Worm (Caenorhabditis elegans) whole organism, late embryonic: ENCODE data around the gene F38A5.8.

ENCODE experiments used
- fkh-10 ChIP-seq: fragments of 150-350 bp; optimal IDR thresholded peaks from 2 replicates; lab custom pipeline; 2014; ENCODE audit warnings: missing biosample characterization, missing genetic modification reagents, missing genetic modification characterization
- syd-9 ChIP-seq: sonication (generic microtip); optimal IDR thresholded peaks from 2 replicates; lab custom pipeline; 2016; ENCODE audit warnings: mild to moderate bottlenecking, missing genetic modification characterization, moderate library complexity, missing compliant biosample characterization

DNA sequence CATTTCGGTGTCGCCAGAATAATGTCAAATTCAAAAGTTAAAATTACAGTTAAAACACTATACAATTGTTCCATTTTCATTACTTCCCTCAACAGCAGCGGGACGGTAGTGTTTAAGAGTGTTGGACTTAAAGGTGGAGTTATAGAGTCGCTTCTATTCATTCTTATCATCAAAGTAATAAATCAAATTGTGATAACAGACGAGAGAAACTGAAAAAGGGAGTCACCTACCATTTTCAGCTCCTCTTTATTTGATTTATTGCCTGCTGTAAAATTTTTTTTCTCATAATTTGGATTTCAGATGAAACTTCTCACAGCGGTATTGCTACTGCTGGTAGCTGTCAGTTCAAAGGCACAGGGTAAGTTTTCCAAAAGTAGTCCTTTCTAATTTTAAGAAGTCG, 40.3 kb downstream of the F38A5.8 start, which contains the start of gene C01B10.6:
- TF ChIP-seq fkh-10 (no peak), syd-9 (tag; lab: Kevin White, UChicago) (no peak)
